Fruit fly (Drosophila melanogaster): ENCODE data around the gene CG33783.

The CG33783 gene

dm6 chr3R:10083077-10083476, 16.5 kb downstream of the CG33783 start:
- TF ChIP-seq Clk (GFP tag; optimal IDR thresholded peaks at IDR 0.05) (no peak), bab1 (GFP tag; optimal IDR thresholded peaks at IDR 0.05) (no peak), CG7101 (tag; optimal IDR thresholded peaks at IDR 0.05) (peak; percentile 67), Hr96 (GFP tag; optimal IDR thresholded peaks at IDR 0.05) (peak; percentile 39), cic (GFP tag; optimal IDR thresholded peaks at IDR 0.05) (peak; percentile 39), Mnt (GFP tag; optimal IDR thresholded peaks at IDR 0.05) (peak; percentile 64), CG14711 (tag; optimal IDR thresholded peaks at IDR 0.05) (peak; percentile 68), CG12768 (GFP tag; optimal IDR thresholded peaks at IDR 0.05) (peak; percentile 14), Crg-1 (GFP tag; optimal IDR thresholded peaks at IDR 0.05) (no peak), CG33017 (tag; optimal IDR thresholded peaks at IDR 0.05) (peak; percentile 69), ovo (GFP tag; optimal IDR thresholded peaks at IDR 0.05) (no peak)

- no peak for TF ChIP-seq CG14711 (tag; optimal IDR thresholded peaks at IDR 0.05)
- TF ChIP-seq Clk (GFP tag; optimal IDR thresholded peaks at IDR 0.05), result no peak
- no peak for TF ChIP-seq CG11617 (GFP tag; optimal IDR thresholded peaks at IDR 0.05)
- TF ChIP-seq pad (GFP tag; optimal IDR thresholded peaks at IDR 0.05), result peak; percentile 71
- TF ChIP-seq Mnt (GFP tag; optimal IDR thresholded peaks at IDR 0.05), result peak; percentile 94
- peak; percentile 80 for TF ChIP-seq cic (GFP tag; optimal IDR thresholded peaks at IDR 0.05)
- peak; percentile 58 for TF ChIP-seq CG12768 (GFP tag; optimal IDR thresholded peaks at IDR 0.05)
- no peak for TF ChIP-seq CG7101 (tag; optimal IDR thresholded peaks at IDR 0.05)
- no peak for TF ChIP-seq CG5204 (GFP tag; optimal IDR thresholded peaks at IDR 0.05)
Measured at dm6 chr3R:10084179-10084647, 17.6 kb downstream of the CG33783 start.

dm6 chr3R:10084914-10085313, 18.3 kb downstream of the CG33783 start:
- TF ChIP-seq Mnt (GFP tag; optimal IDR thresholded peaks at IDR 0.05), result peak; percentile 86
- TF ChIP-seq kay (GFP tag; ENCODE audit: borderline replicate concordance), result no peak
- peak; percentile 87 for TF ChIP-seq Hr96 (GFP tag; optimal IDR thresholded peaks at IDR 0.05)
- TF ChIP-seq CG14711 (tag; optimal IDR thresholded peaks at IDR 0.05), result peak; percentile 88
- TF ChIP-seq CG12768 (GFP tag; optimal IDR thresholded peaks at IDR 0.05), result peak; percentile 96
- no peak for TF ChIP-seq cnc (optimal IDR thresholded peaks at IDR 0.05)
- peak; percentile 95 for TF ChIP-seq CG7045 (GFP tag; optimal IDR thresholded peaks at IDR 0.05)
- peak; percentile 71 for TF ChIP-seq CG1620 (GFP tag; optimal IDR thresholded peaks at IDR 0.05)
- TF ChIP-seq cic (GFP tag; optimal IDR thresholded peaks at IDR 0.05), result peak; percentile 72
- peak; percentile 96 for TF ChIP-seq CG7101 (tag; optimal IDR thresholded peaks at IDR 0.05)
- TF ChIP-seq Crg-1 (GFP tag; optimal IDR thresholded peaks at IDR 0.05), result peak; percentile 72
- TF ChIP-seq CG5204 (GFP tag; optimal IDR thresholded peaks at IDR 0.05), result peak; percentile 95
- peak; percentile 92 for TF ChIP-seq tj (GFP tag; optimal IDR thresholded peaks at IDR 0.05)
- peak; percentile 75 for TF ChIP-seq pad (GFP tag; optimal IDR thresholded peaks at IDR 0.05)
- peak; percentile 87 for TF ChIP-seq toe (GFP tag; optimal IDR thresholded peaks at IDR 0.05)
- TF ChIP-seq bab1 (GFP tag; optimal IDR thresholded peaks at IDR 0.05), result peak; percentile 71
- peak; percentile 96 for TF ChIP-seq CG33017 (tag; optimal IDR thresholded peaks at IDR 0.05)
- peak; percentile 94 for TF ChIP-seq CG11617 (GFP tag; optimal IDR thresholded peaks at IDR 0.05)
- TF ChIP-seq Clk (GFP tag; optimal IDR thresholded peaks at IDR 0.05), result peak; percentile 93
- peak; percentile 81 for TF ChIP-seq ovo (GFP tag; optimal IDR thresholded peaks at IDR 0.05)

DNA sequence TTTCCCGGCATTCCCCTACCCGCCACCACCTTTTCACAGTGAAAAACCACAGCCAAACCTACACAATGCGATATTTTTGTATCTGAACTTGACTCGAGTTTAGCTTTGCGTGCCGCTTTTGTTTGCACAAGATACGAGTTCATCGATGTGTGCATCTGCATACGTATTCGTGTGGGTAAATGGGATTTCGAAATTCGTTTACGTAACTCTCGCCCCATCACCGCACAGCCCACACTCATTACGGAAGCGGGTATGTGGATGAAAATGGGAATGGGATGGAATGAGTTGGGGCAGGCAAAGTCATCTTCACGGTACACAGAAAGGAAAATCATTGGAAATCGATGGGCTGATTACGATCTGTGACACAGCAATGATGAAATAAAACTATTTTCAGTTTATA, 19.7 kb downstream of the CG33783 start:
- no peak for TF ChIP-seq CG11617 (GFP tag; optimal IDR thresholded peaks at IDR 0.05)
- no peak for TF ChIP-seq CG5204 (GFP tag; optimal IDR thresholded peaks at IDR 0.05)
- TF ChIP-seq toe (GFP tag; optimal IDR thresholded peaks at IDR 0.05), result peak; percentile 43
- peak; percentile 50 for TF ChIP-seq cic (GFP tag; optimal IDR thresholded peaks at IDR 0.05)

- TF ChIP-seq CG5204 (GFP tag; optimal IDR thresholded peaks at IDR 0.05) (no peak), Hr96 (GFP tag; optimal IDR thresholded peaks at IDR 0.05) (no peak), CG7101 (tag; optimal IDR thresholded peaks at IDR 0.05) (no peak), CG11617 (GFP tag; optimal IDR thresholded peaks at IDR 0.05) (no peak), cnc (optimal IDR thresholded peaks at IDR 0.05) (no peak), CG14711 (tag; optimal IDR thresholded peaks at IDR 0.05) (no peak), Clk (GFP tag; optimal IDR thresholded peaks at IDR 0.05) (no peak), kay (GFP tag; ENCODE audit: borderline replicate concordance) (no peak), CG33017 (tag; optimal IDR thresholded peaks at IDR 0.05) (no peak), tj (GFP tag; optimal IDR thresholded peaks at IDR 0.05) (no peak)
Measured at dm6 chr3R:10086683-10087082, 20.1 kb downstream of the CG33783 start.

- peak; percentile 59 for TF ChIP-seq toe (GFP tag; optimal IDR thresholded peaks at IDR 0.05)
- peak; percentile 72 for TF ChIP-seq CG12768 (GFP tag; optimal IDR thresholded peaks at IDR 0.05)
- no peak for TF ChIP-seq CG5204 (GFP tag; optimal IDR thresholded peaks at IDR 0.05)
- peak; percentile 17 for TF ChIP-seq Crg-1 (GFP tag; optimal IDR thresholded peaks at IDR 0.05)
- TF ChIP-seq Hr96 (GFP tag; optimal IDR thresholded peaks at IDR 0.05), result peak; percentile 77
- TF ChIP-seq Clk (GFP tag; optimal IDR thresholded peaks at IDR 0.05), result peak; percentile 76
- TF ChIP-seq pad (GFP tag; optimal IDR thresholded peaks at IDR 0.05), result peak; percentile 67
- no peak for TF ChIP-seq cnc (optimal IDR thresholded peaks at IDR 0.05)
- TF ChIP-seq CG7045 (GFP tag; optimal IDR thresholded peaks at IDR 0.05), result peak; percentile 83
- TF ChIP-seq CG14711 (tag; optimal IDR thresholded peaks at IDR 0.05), result peak; percentile 67
- peak; percentile 27 for TF ChIP-seq bab1 (GFP tag; optimal IDR thresholded peaks at IDR 0.05)
- peak; percentile 87 for TF ChIP-seq tj (GFP tag; optimal IDR thresholded peaks at IDR 0.05)
- peak; percentile 84 for TF ChIP-seq cic (GFP tag; optimal IDR thresholded peaks at IDR 0.05)
- peak; percentile 54 for TF ChIP-seq CG1620 (GFP tag; optimal IDR thresholded peaks at IDR 0.05)
- TF ChIP-seq kay (GFP tag; ENCODE audit: borderline replicate concordance), result no peak
- peak; percentile 90 for TF ChIP-seq Mnt (GFP tag; optimal IDR thresholded peaks at IDR 0.05)
- peak; percentile 80 for TF ChIP-seq CG7101 (tag; optimal IDR thresholded peaks at IDR 0.05)
- no peak for TF ChIP-seq ovo (GFP tag; optimal IDR thresholded peaks at IDR 0.05)
- TF ChIP-seq CG33017 (tag; optimal IDR thresholded peaks at IDR 0.05), result peak; percentile 67
- TF ChIP-seq CG11617 (GFP tag; optimal IDR thresholded peaks at IDR 0.05), result peak; percentile 86
Measured at dm6 chr3R:10087206-10087927, 20.8 kb downstream of the CG33783 start.
